Worm (Caenorhabditis elegans) whole organism, midembryonic: Measurements from ENCODE around the gene imp-3.

ENCODE experiments used
- T22C8.4 ChIP-seq: fragments of 200-800 bp; sonication (Bioruptor generic); IDR thresholded peaks from 2 replicates; pipeline ENCODE4 v1.3.6; 2022; ENCODE audit warnings: missing genetic modification characterization, missing compliant biosample characterization
- cog-1 ChIP-seq: sonication (generic microtip); optimal IDR thresholded peaks from 2 replicates; lab custom pipeline; 2016; ENCODE audit warnings: missing genetic modification characterization, missing compliant biosample characterization
- flt-1 ChIP-seq: fragments of 200-800 bp; sonication (Bioruptor generic); IDR thresholded peaks from 2 replicates; pipeline ENCODE4 v1.3.6; 2022; ENCODE audit warnings: missing genetic modification characterization, missing compliant biosample characterization
- klf-2 ChIP-seq: fragments of 200-800 bp; sonication (Bioruptor generic); conservative IDR thresholded peaks from 2 replicates; pipeline ENCODE4 v1.3.6; 2022; ENCODE audit warnings: missing genetic modification reagents, missing genetic modification characterization, missing compliant biosample characterization
- med-1 ChIP-seq: sonication (generic microtip); optimal IDR thresholded peaks from 2 replicates; lab custom pipeline; 2017; ENCODE audit warnings: missing genetic modification characterization, mild to moderate bottlenecking, missing compliant biosample characterization, antibody characterized with exemption, missing genetic modification reagents; ENCODE audit not compliant: insufficient read depth
- ref-1 ChIP-seq: fragments of 200-800 bp; sonication (Bioruptor generic); conservative IDR thresholded peaks from 2 replicates; pipeline ENCODE4 v1.3.6; 2022; ENCODE audit warnings: missing genetic modification reagents, missing genetic modification characterization, missing compliant biosample characterization
- tab-1 ChIP-seq: fragments of 200-800 bp; sonication (Bioruptor generic); IDR thresholded peaks from 2 replicates; pipeline ENCODE4 v1.3.6; 2022; ENCODE audit warnings: missing genetic modification characterization, missing compliant biosample characterization
- ztf-23 ChIP-seq: fragments of 200-800 bp; sonication (Bioruptor generic); IDR thresholded peaks from 2 replicates; pipeline ENCODE4 v1.3.6; 2022; ENCODE audit warnings: missing genetic modification reagents, missing genetic modification characterization, missing compliant biosample characterization
- ztf-29 ChIP-seq: fragments of 200-800 bp; sonication (Bioruptor generic); IDR thresholded peaks from 2 replicates; pipeline ENCODE4 v1.3.6; 2022; ENCODE audit warnings: missing genetic modification reagents, missing genetic modification characterization, missing compliant biosample characterization

Gene imp-3

ce11 chrIV:7754114-7754513 is 35.3 kb downstream of the imp-3 start:
- TF ChIP-seq ztf-23 (GFP tag; lab: Robert Waterston, UW): no peak
- TF ChIP-seq T22C8.4 (GFP tag; lab: Robert Waterston, UW): no peak
- no peak for TF ChIP-seq ref-1
- no peak for TF ChIP-seq cog-1 (tag; lab: Kevin White, UChicago)
- no peak for TF ChIP-seq ztf-29 (GFP tag; lab: Robert Waterston, UW)

DNA sequence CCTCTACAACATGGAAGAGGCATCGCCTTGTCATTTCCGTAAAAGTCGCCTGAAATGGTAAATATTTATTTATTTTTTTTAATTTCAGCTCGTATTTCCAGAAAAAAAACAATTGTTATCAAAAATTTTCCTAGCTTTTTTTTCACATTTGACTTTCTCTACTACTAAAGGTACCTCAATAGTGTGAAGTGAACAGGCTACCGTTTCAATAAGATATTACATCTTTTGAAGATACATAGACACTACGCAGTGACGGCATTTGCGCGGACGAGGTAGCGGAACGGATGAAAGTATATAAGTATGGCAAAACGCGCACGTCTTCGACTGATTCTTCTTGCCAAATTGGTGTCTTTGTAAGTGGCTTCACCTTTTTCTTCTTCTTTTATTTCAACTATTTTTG is 36.3 kb downstream of the imp-3 start, which contains the start of gene col-14:
Gene col-14 (plus strand): TSS at position 301 of the 400 bp plus-strand sequence.
- TF ChIP-seq klf-2: no peak
- no peak for TF ChIP-seq cog-1 (tag; lab: Kevin White, UChicago)
- no peak for TF ChIP-seq ztf-23 (GFP tag; lab: Robert Waterston, UW)
- no peak for TF ChIP-seq T22C8.4 (GFP tag; lab: Robert Waterston, UW)
- TF ChIP-seq flt-1 (GFP tag; lab: Robert Waterston, UW): no peak
- no peak for TF ChIP-seq med-1
- TF ChIP-seq ztf-29 (GFP tag; lab: Robert Waterston, UW): no peak
- TF ChIP-seq ref-1: no peak
- no peak for TF ChIP-seq tab-1 (GFP tag; lab: Robert Waterston, UW)

ce11 chrIV:7747838-7748237 is 41.6 kb downstream of the imp-3 start, which contains the start of gene klo-1:
Gene klo-1 (minus strand): TSS chrIV:7748225.
- TF ChIP-seq med-1 (no peak), cog-1 (tag; lab: Kevin White, UChicago) (no peak), klf-2 (no peak), flt-1 (GFP tag; lab: Robert Waterston, UW) (no peak), ztf-29 (GFP tag; lab: Robert Waterston, UW) (no peak), T22C8.4 (GFP tag; lab: Robert Waterston, UW) (no peak), tab-1 (GFP tag; lab: Robert Waterston, UW) (no peak), ref-1 (no peak), ztf-23 (GFP tag; lab: Robert Waterston, UW) (no peak)

DNA sequence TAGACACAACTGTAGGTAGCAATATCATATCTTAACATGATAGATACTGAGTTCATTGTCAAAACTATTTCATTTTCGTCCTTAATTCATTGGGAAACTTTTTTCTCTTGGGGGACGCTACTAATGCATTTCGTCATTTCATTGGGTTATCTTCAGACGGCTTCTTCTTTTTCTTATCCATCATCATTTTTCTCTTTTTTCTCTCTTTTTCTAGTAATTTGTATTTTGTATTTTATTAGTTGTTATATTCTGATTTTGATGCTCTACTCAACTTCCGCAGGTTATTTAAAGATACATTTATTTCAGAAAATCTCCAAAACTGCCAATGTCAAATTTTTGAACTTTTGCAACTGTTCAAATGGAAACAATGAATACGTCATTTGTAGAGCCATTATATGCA is 45.9 kb downstream of the imp-3 start, which contains the start of gene npr-35:
Gene npr-35 (plus strand): TSS at position 301 of the 400 bp plus-strand sequence.
- no peak for TF ChIP-seq T22C8.4 (GFP tag; lab: Robert Waterston, UW)
- TF ChIP-seq flt-1 (GFP tag; lab: Robert Waterston, UW): no peak
- TF ChIP-seq cog-1 (tag; lab: Kevin White, UChicago): no peak
- TF ChIP-seq ref-1: no peak
- TF ChIP-seq ztf-29 (GFP tag; lab: Robert Waterston, UW): no peak

- TF ChIP-seq klf-2 (no peak), ztf-29 (GFP tag; lab: Robert Waterston, UW) (no peak), ref-1 (no peak), ztf-23 (GFP tag; lab: Robert Waterston, UW) (no peak), cog-1 (tag; lab: Kevin White, UChicago) (no peak), flt-1 (GFP tag; lab: Robert Waterston, UW) (no peak), T22C8.4 (GFP tag; lab: Robert Waterston, UW) (no peak), tab-1 (GFP tag; lab: Robert Waterston, UW) (no peak), med-1 (no peak)
These were observed 52.8 kb downstream of the imp-3 start for ce11 chrIV:7736616-7737015.
